In genomic region chrX:11556194-11556739, ce11 we compare ENCODE assay signal across 5 worm cellular contexts.
TF ChIP-seq lines count a peak whose summit lies in the region.

Gene C35C5.10, plus strand, starts transcription at chrX:11556244.

TF ChIP-seq in whole organism, L1 larva, 84 proteins besides CTCF, POLR2A, EP300 and RAD21:
- TF ChIP-seq lin-13 (GFP tag; optimal IDR thresholded peaks at IDR 0.05; lab: Kevin White, UChicago) (no peak), nhr-84 (tag; optimal IDR thresholded peaks at IDR 0.05; lab: Kevin White, UChicago) (no peak), sup-37 (GFP tag; optimal IDR thresholded peaks at IDR 0.05; lab: Kevin White, UChicago) (no peak), pqm-1 (tag; optimal IDR thresholded peaks at IDR 0.05; lab: Kevin White, UChicago) (peak; percentile 32), nhr-47 (tag; optimal IDR thresholded peaks at IDR 0.05; lab: Kevin White, UChicago) (no peak), elt-2 (tag; optimal IDR thresholded peaks at IDR 0.05; lab: Kevin White, UChicago) (peak; percentile 70)

TF ChIP-seq in whole organism, L2 larva, 48 proteins besides CTCF, POLR2A, EP300 and RAD21:
- TF ChIP-seq lin-13 (GFP tag; optimal IDR thresholded peaks at IDR 0.05; lab: Kevin White, UChicago) (no peak), crh-2 (tag; optimal IDR thresholded peaks at IDR 0.05; lab: Kevin White, UChicago) (no peak), nhr-6 (tag; optimal IDR thresholded peaks at IDR 0.05; lab: Kevin White, UChicago) (no peak), snpc-4 (tag; optimal IDR thresholded peaks at IDR 0.05; lab: Kevin White, UChicago) (no peak), fos-1 (tag; optimal IDR thresholded peaks at IDR 0.05; lab: Kevin White, UChicago) (peak; percentile 83), F13H6.1 (tag; optimal IDR thresholded peaks at IDR 0.05; lab: Kevin White, UChicago) (no peak), elt-3 (tag; optimal IDR thresholded peaks at IDR 0.05; lab: Kevin White, UChicago) (no peak), mdl-1 (tag; optimal IDR thresholded peaks at IDR 0.05; lab: Kevin White, UChicago) (no peak), unc-55 (GFP tag; optimal IDR thresholded peaks at IDR 0.05; lab: Kevin White, UChicago) (no peak)
TF ChIP-seq in whole organism, L2 larva: peak in this region for 1.

TF ChIP-seq in whole organism, L3 larva, 47 proteins besides CTCF, POLR2A, EP300 and RAD21:
- no peak for TF ChIP-seq nhr-77 (tag; optimal IDR thresholded peaks at IDR 0.05; lab: Kevin White, UChicago)
- TF ChIP-seq pqm-1 (tag; optimal IDR thresholded peaks at IDR 0.05; lab: Kevin White, UChicago), result peak; percentile 72
- peak; percentile 72 for TF ChIP-seq elt-2 (tag; optimal IDR thresholded peaks at IDR 0.05; lab: Kevin White, UChicago)

TF ChIP-seq in whole organism, L4 larva, 104 proteins besides CTCF, POLR2A, EP300 and RAD21:
- no peak for TF ChIP-seq mes-2 (tag; optimal IDR thresholded peaks at IDR 0.05; lab: Kevin White, UChicago; ENCODE audit: poor library complexity, severe bottlenecking)
- TF ChIP-seq F26F4.8 (GFP tag; conservative IDR thresholded peaks at IDR 0.05; lab: Robert Waterston, UW), result no peak
- TF ChIP-seq F37D6.2 (tag; optimal IDR thresholded peaks at IDR 0.05; lab: Kevin White, UChicago), result no peak
- TF ChIP-seq vab-7 (GFP tag; IDR thresholded peaks at IDR 0.05; lab: Robert Waterston, UW), result no peak
- TF ChIP-seq sdz-12 (GFP tag; optimal IDR thresholded peaks at IDR 0.05; lab: Kevin White, UChicago), result no peak
- TF ChIP-seq lir-3 (tag; optimal IDR thresholded peaks at IDR 0.05; lab: Kevin White, UChicago), result no peak
- no peak for TF ChIP-seq D1046.2 (GFP tag; IDR thresholded peaks at IDR 0.05; lab: Robert Waterston, UW)
- TF ChIP-seq pqm-1 (tag; optimal IDR thresholded peaks at IDR 0.05; lab: Kevin White, UChicago), result peak; percentile 60
- TF ChIP-seq F44E2.7 (GFP tag; IDR thresholded peaks at IDR 0.05; lab: Robert Waterston, UW), result no peak
- TF ChIP-seq nhr-28 (tag; optimal IDR thresholded peaks at IDR 0.05; lab: Kevin White, UChicago), result peak; percentile 47
- no peak for TF ChIP-seq ctbp-1 (GFP tag; IDR thresholded peaks at IDR 0.05; lab: Robert Waterston, UW)
- TF ChIP-seq lin-15B (tag; optimal IDR thresholded peaks at IDR 0.05; lab: Kevin White, UChicago), result no peak
- TF ChIP-seq lin-39 (tag; optimal IDR thresholded peaks at IDR 0.05; lab: Kevin White, UChicago), result no peak
- TF ChIP-seq Y75B8A.6 (GFP tag; IDR thresholded peaks at IDR 0.05; lab: Robert Waterston, UW), result no peak
- TF ChIP-seq ceh-20 (GFP tag; IDR thresholded peaks at IDR 0.05; lab: Robert Waterston, UW), result no peak
- TF ChIP-seq daf-16 (GFP tag; optimal IDR thresholded peaks at IDR 0.05; lab: Kevin White, UChicago), result no peak
- peak; percentile 62 for TF ChIP-seq daf-16 (tag; optimal IDR thresholded peaks at IDR 0.05; lab: Kevin White, UChicago)
- TF ChIP-seq F10B5.3 (tag; optimal IDR thresholded peaks at IDR 0.05; lab: Kevin White, UChicago), result no peak
- peak; percentile 43 for TF ChIP-seq hlh-11 (tag; optimal IDR thresholded peaks at IDR 0.05; lab: Kevin White, UChicago)
- no peak for TF ChIP-seq set-16 (GFP tag; IDR thresholded peaks at IDR 0.05; lab: Robert Waterston, UW)
- TF ChIP-seq dmd-6 (GFP tag; IDR thresholded peaks at IDR 0.05; lab: Robert Waterston, UW), result peak; percentile 68
- no peak for TF ChIP-seq ceh-82 (tag; optimal IDR thresholded peaks at IDR 0.05; lab: Kevin White, UChicago)
- TF ChIP-seq madf-5 (GFP tag; IDR thresholded peaks at IDR 0.05; lab: Robert Waterston, UW), result no peak
- peak; percentile 22 for TF ChIP-seq aha-1 (tag; lab: Kevin White, UChicago)
- no peak for TF ChIP-seq lin-38 (GFP tag; IDR thresholded peaks at IDR 0.05; lab: Robert Waterston, UW)
- peak; percentile 27 for TF ChIP-seq dve-1 (tag; optimal IDR thresholded peaks at IDR 0.05; lab: Kevin White, UChicago; ENCODE audit: insufficient read depth)
- TF ChIP-seq ceh-32 (tag; optimal IDR thresholded peaks at IDR 0.05; lab: Kevin White, UChicago; ENCODE audit: poor library complexity), result no peak
- TF ChIP-seq ceh-44 (GFP tag; IDR thresholded peaks at IDR 0.05; lab: Robert Waterston, UW), result no peak
- no peak for TF ChIP-seq hmg-1.1 (GFP tag; IDR thresholded peaks at IDR 0.05; lab: Robert Waterston, UW)
- no peak for TF ChIP-seq nhr-48 (tag; optimal IDR thresholded peaks at IDR 0.05; lab: Kevin White, UChicago)
- TF ChIP-seq nhr-77 (tag; optimal IDR thresholded peaks at IDR 0.05; lab: Kevin White, UChicago), result no peak
- TF ChIP-seq daf-19 (GFP tag; conservative IDR thresholded peaks at IDR 0.05; lab: Robert Waterston, UW), result no peak

TF ChIP-seq in whole organism, young adult, 124 proteins besides CTCF, POLR2A, EP300 and RAD21:
- TF ChIP-seq nhr-80 (tag; optimal IDR thresholded peaks at IDR 0.05; lab: Kevin White, UChicago), result peak; percentile 87
- no peak for TF ChIP-seq ceh-27 (GFP tag; optimal IDR thresholded peaks at IDR 0.05; lab: Kevin White, UChicago)
